Worm (Caenorhabditis elegans): Measurements from ENCODE around the gene Y47D3A.31.
A peak's percentile ranks its signal among the peaks of the same experiment; 100 is the strongest.

The Y47D3A.31 gene

DNA sequence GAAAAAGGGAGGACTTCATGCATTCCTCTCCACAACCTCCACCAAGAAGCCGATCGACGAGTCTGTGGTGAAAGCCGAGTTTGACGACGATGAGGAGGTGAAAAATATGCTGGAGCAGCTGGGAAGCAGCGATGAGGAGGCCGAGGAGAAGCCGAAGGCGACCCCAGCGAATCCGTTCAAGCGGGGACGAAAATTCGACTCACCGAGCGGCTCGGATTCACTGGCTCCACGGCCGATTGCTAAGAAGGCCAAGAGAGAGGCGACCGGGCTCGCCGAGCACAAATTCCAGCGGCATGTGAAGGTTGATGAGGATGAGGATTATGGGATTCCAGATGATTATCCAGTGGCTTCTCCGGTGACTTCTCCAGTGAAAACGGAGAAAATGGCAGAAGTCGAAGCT, 14.1 kb downstream of the Y47D3A.31 start:
- TF ChIP-seq hlh-1 (tag; optimal IDR thresholded peaks at IDR 0.05) (no peak), sptf-1 (tag; optimal IDR thresholded peaks at IDR 0.05) (no peak), mep-1 (tag; optimal IDR thresholded peaks at IDR 0.05) (no peak), tbx-8 (GFP tag; optimal IDR thresholded peaks at IDR 0.05) (no peak), ztf-11 (tag; optimal IDR thresholded peaks at IDR 0.05) (no peak), nhr-12 (tag; optimal IDR thresholded peaks at IDR 0.05) (no peak), unc-62 (GFP tag; optimal IDR thresholded peaks at IDR 0.05) (no peak), pha-4 (tag; optimal IDR thresholded peaks at IDR 0.05) (no peak), lin-32 (GFP tag; optimal IDR thresholded peaks at IDR 0.05) (no peak), ham-2 (GFP tag; optimal IDR thresholded peaks at IDR 0.05) (no peak), blmp-1 (tag; optimal IDR thresholded peaks at IDR 0.05) (no peak), mls-2 (tag; optimal IDR thresholded peaks at IDR 0.05) (no peak), nhr-2 (tag; optimal IDR thresholded peaks at IDR 0.05) (no peak), ceh-83 (GFP tag; optimal IDR thresholded peaks at IDR 0.05) (no peak), ceh-43 (GFP tag; optimal IDR thresholded peaks at IDR 0.05) (no peak), zip-8 (tag; optimal IDR thresholded peaks at IDR 0.05) (no peak), ceh-39 (tag; optimal IDR thresholded peaks at IDR 0.05) (no peak), unc-120 (tag; optimal IDR thresholded peaks at IDR 0.05; ENCODE audit: poor library complexity, severe bottlenecking) (no peak), nhr-237 (tag; optimal IDR thresholded peaks at IDR 0.05) (no peak)

DNA sequence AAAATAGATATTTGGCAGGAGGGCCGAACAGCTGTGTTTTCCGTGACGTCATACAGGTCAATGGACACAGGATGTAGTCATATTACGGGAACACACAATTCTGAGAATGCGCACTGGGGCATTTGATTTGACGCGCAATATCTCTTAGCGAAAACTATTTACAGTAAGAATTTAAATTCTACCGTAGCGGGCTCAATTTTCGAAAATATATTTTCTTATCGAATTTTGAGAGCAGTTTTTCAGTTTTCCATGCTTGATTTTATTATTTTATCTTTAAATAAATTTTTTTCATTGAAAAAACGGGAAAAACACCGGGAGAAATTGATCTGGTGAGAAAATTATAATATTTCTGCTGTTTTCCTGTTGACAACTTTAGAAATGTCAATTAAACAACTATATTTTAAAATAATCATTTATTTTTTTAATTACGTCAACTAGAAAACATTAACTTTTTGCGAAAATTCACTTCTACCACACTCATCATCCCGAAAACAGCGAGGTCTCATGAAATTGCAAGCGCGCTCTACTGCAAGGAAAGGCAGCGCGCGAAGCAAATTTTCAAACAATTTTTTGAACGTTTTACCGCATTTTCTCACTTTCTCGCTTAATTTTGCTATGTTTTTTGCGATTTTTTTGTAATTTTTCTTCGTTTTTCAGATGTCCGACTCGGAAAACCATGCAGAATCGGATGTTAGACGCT, 15.1 kb downstream of the Y47D3A.31 start, which contains the start of the genes Y47D3A.1 and pola-1:
TSS of gene Y47D3A.1 (minus strand) at position 51 of the 700 bp plus-strand sequence.
TSS of gene pola-1 (plus strand) at position 658 of the 700 bp plus-strand sequence.
- TF ChIP-seq M03D4.4 (tag; optimal IDR thresholded peaks at IDR 0.05) (peak; percentile 42), lin-13 (tag; optimal IDR thresholded peaks at IDR 0.05) (peak; percentile 84), tbx-8 (GFP tag; optimal IDR thresholded peaks at IDR 0.05) (no peak), lin-32 (GFP tag; optimal IDR thresholded peaks at IDR 0.05) (peak; percentile 43), ces-1 (GFP tag; optimal IDR thresholded peaks at IDR 0.05) (peak; percentile 60), mab-5 (tag; optimal IDR thresholded peaks at IDR 0.05) (no peak), unc-39 (tag; optimal IDR thresholded peaks at IDR 0.05) (no peak), sem-2 (GFP tag; optimal IDR thresholded peaks at IDR 0.05) (no peak), cnd-1 (tag; optimal IDR thresholded peaks at IDR 0.05) (peak; percentile 33), unc-120 (tag; optimal IDR thresholded peaks at IDR 0.05; ENCODE audit: poor library complexity, severe bottlenecking) (peak; percentile 5), nhr-12 (tag; optimal IDR thresholded peaks at IDR 0.05) (no peak), ham-2 (GFP tag; optimal IDR thresholded peaks at IDR 0.05) (no peak), elt-1 (tag; optimal IDR thresholded peaks at IDR 0.05; ENCODE audit: borderline replicate concordance, insufficient read depth) (no peak), mep-1 (tag; optimal IDR thresholded peaks at IDR 0.05) (peak; percentile 81), ztf-11 (tag; optimal IDR thresholded peaks at IDR 0.05) (no peak), ceh-83 (GFP tag; optimal IDR thresholded peaks at IDR 0.05) (peak; percentile 56), mls-2 (tag; optimal IDR thresholded peaks at IDR 0.05) (no peak), hlh-1 (tag; optimal IDR thresholded peaks at IDR 0.05) (peak; percentile 36), pha-4 (tag; optimal IDR thresholded peaks at IDR 0.05) (peak; percentile 15), unc-62 (GFP tag; optimal IDR thresholded peaks at IDR 0.05) (no peak), nhr-237 (tag; optimal IDR thresholded peaks at IDR 0.05) (peak; percentile 40), bed-3 (GFP tag; optimal IDR thresholded peaks at IDR 0.05) (peak; percentile 9), zip-8 (tag; optimal IDR thresholded peaks at IDR 0.05) (peak; percentile 44), drap-1 (GFP tag; optimal IDR thresholded peaks at IDR 0.05) (peak; percentile 10), lsy-2 (tag; optimal IDR thresholded peaks at IDR 0.05) (peak; percentile 63), snpc-4 (tag; optimal IDR thresholded peaks at IDR 0.05) (no peak), elt-3 (tag; optimal IDR thresholded peaks at IDR 0.05) (no peak), sptf-1 (tag; optimal IDR thresholded peaks at IDR 0.05) (peak; percentile 76), nhr-28 (tag; optimal IDR thresholded peaks at IDR 0.05) (no peak), nhr-76 (tag; optimal IDR thresholded peaks at IDR 0.05) (no peak), flh-1 (GFP tag; optimal IDR thresholded peaks at IDR 0.05) (no peak), ceh-43 (GFP tag; optimal IDR thresholded peaks at IDR 0.05) (peak; percentile 21), nhr-2 (tag; optimal IDR thresholded peaks at IDR 0.05) (no peak), blmp-1 (tag; optimal IDR thresholded peaks at IDR 0.05) (no peak), ceh-39 (tag; optimal IDR thresholded peaks at IDR 0.05) (peak; percentile 63)

DNA sequence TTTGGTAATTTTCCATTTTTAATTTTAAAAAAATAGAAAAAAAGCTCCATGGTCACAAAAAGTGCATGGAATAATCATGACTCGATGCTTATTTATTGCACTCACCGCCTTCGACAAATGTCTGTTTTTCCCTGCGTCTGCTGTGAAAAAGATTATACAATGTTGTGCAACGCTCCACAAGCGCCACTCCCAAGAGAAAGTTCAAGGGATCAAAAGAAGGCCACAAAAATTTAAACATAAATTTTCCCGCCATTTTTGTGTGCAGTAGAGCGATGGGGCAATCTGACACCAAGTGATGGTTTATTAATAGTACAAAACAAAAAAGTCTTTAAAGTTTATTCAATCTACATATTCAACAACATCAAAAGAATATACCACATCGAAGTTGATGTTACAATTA, 18.1 kb downstream of the Y47D3A.31 start, which contains the start of gene fbxa-128:
TSS of gene fbxa-128 (minus strand) at position 192 of the 400 bp plus-strand sequence.
- TF ChIP-seq tbx-8 (GFP tag; optimal IDR thresholded peaks at IDR 0.05) (no peak), ceh-39 (tag; optimal IDR thresholded peaks at IDR 0.05) (no peak), snpc-4 (tag; optimal IDR thresholded peaks at IDR 0.05) (no peak), mep-1 (tag; optimal IDR thresholded peaks at IDR 0.05) (no peak), unc-62 (GFP tag; optimal IDR thresholded peaks at IDR 0.05) (no peak), flh-1 (GFP tag; optimal IDR thresholded peaks at IDR 0.05) (no peak), nhr-12 (tag; optimal IDR thresholded peaks at IDR 0.05) (no peak), nhr-237 (tag; optimal IDR thresholded peaks at IDR 0.05) (no peak), drap-1 (GFP tag; optimal IDR thresholded peaks at IDR 0.05) (no peak), lin-32 (GFP tag; optimal IDR thresholded peaks at IDR 0.05) (no peak), nhr-2 (tag; optimal IDR thresholded peaks at IDR 0.05) (no peak), unc-39 (tag; optimal IDR thresholded peaks at IDR 0.05) (no peak), ceh-83 (GFP tag; optimal IDR thresholded peaks at IDR 0.05) (no peak), sptf-1 (tag; optimal IDR thresholded peaks at IDR 0.05) (no peak), unc-120 (tag; optimal IDR thresholded peaks at IDR 0.05; ENCODE audit: poor library complexity, severe bottlenecking) (no peak), cnd-1 (tag; optimal IDR thresholded peaks at IDR 0.05) (no peak)
